Fruit fly (Drosophila melanogaster): ENCODE results near the gene CG31038.
"Not testable (repeated sequence)": the region's sequence is repeated elsewhere in the genome, so short reads cannot be mapped to it uniquely, and the experiment has no call there.

The CG31038 gene

dm6 chr3R:29905164-29905563 lies 28.3 kb downstream of the CG31038 start, which contains the start of gene CG15515:
Gene CG15515 (plus strand): TSS chr3R:29905464.
- no peak for TF ChIP-seq Snoo (tag; optimal IDR thresholded peaks at IDR 0.05)
- no peak for TF ChIP-seq CG13204 (GFP tag; optimal IDR thresholded peaks at IDR 0.05)

dm6 chr3R:29907601-29908175 lies 30.8 kb downstream of the CG31038 start, which contains the start of gene CG31036:
Gene CG31036 (plus strand): TSS chr3R:29908107.
- no peak for TF ChIP-seq Pif1B (GFP tag; optimal IDR thresholded peaks at IDR 0.05)
- no peak for TF ChIP-seq fd96Ca (GFP tag; IDR thresholded peaks at IDR 0.05)
- no peak for TF ChIP-seq CG8159 (tag; optimal IDR thresholded peaks at IDR 0.05)
- no peak for TF ChIP-seq CG13204 (GFP tag; optimal IDR thresholded peaks at IDR 0.05)
- no peak for TF ChIP-seq EcR (GFP tag; optimal IDR thresholded peaks at IDR 0.05)
- TF ChIP-seq CG9948 (tag; optimal IDR thresholded peaks at IDR 0.05): no peak
- no peak for TF ChIP-seq gl (tag; optimal IDR thresholded peaks at IDR 0.05)
- TF ChIP-seq rn (GFP tag; IDR thresholded peaks at IDR 0.05): no peak
- TF ChIP-seq Snoo (tag; optimal IDR thresholded peaks at IDR 0.05): no peak
- TF ChIP-seq Ets98B (GFP tag; IDR thresholded peaks at IDR 0.05): no peak
- TF ChIP-seq Pif1A (GFP tag; optimal IDR thresholded peaks at IDR 0.05): no peak

- TF ChIP-seq EcR (GFP tag; optimal IDR thresholded peaks at IDR 0.05): no peak
These were observed 37.4 kb downstream of the CG31038 start, which contains the start of gene Capa for dm6 chr3R:29914246-29914645. Gene Capa (minus strand): TSS chr3R:29914346.

dm6 chr3R:29920189-29920588 lies 43.3 kb downstream of the CG31038 start, which contains the start of gene trp:
Gene trp (minus strand): TSS chr3R:29920289.
- no peak for TF ChIP-seq CG34367 (tag; optimal IDR thresholded peaks at IDR 0.05)
- TF ChIP-seq CG10348 (GFP tag; IDR thresholded peaks at IDR 0.05): no peak
- TF ChIP-seq CG32121 (GFP tag; IDR thresholded peaks at IDR 0.05): no peak
- TF ChIP-seq D1 (tag; optimal IDR thresholded peaks at IDR 0.05): no peak
- no peak for TF ChIP-seq CG8301 (tag; optimal IDR thresholded peaks at IDR 0.05)
- no peak for TF ChIP-seq CG4496 (GFP tag; IDR thresholded peaks at IDR 0.05)
- TF ChIP-seq CG8159 (tag; optimal IDR thresholded peaks at IDR 0.05): no peak
- no peak for TF ChIP-seq CG14655 (GFP tag; optimal IDR thresholded peaks at IDR 0.05)
- no peak for TF ChIP-seq rn (GFP tag; IDR thresholded peaks at IDR 0.05)
- no peak for TF ChIP-seq fd96Ca (GFP tag; IDR thresholded peaks at IDR 0.05)
- no peak for TF ChIP-seq gl (tag; optimal IDR thresholded peaks at IDR 0.05)
- TF ChIP-seq CG12605 (GFP tag; IDR thresholded peaks at IDR 0.05): no peak
- TF ChIP-seq Snoo (tag; optimal IDR thresholded peaks at IDR 0.05): no peak
- TF ChIP-seq Ets98B (GFP tag; IDR thresholded peaks at IDR 0.05): no peak
- no peak for TF ChIP-seq CG13204 (GFP tag; optimal IDR thresholded peaks at IDR 0.05)

- not testable (repeated sequence) for TF ChIP-seq rn (GFP tag; IDR thresholded peaks at IDR 0.05); Pif1B (GFP tag; optimal IDR thresholded peaks at IDR 0.05); Snoo (tag; optimal IDR thresholded peaks at IDR 0.05)
These were observed 45.1 kb downstream of the CG31038 start, which contains the start of gene Jon99Ciii for dm6 chr3R:29921916-29922315. Gene Jon99Ciii (plus strand): TSS chr3R:29922216.

- TF ChIP-seq CG14655 (GFP tag; optimal IDR thresholded peaks at IDR 0.05); rn (GFP tag; IDR thresholded peaks at IDR 0.05); Ets98B (GFP tag; IDR thresholded peaks at IDR 0.05): not testable (repeated sequence)
These were observed 47.7 kb downstream of the CG31038 start, which contains the start of gene Jon99Cii for dm6 chr3R:29924515-29924914. Gene Jon99Cii (minus strand): TSS chr3R:29924615.

- no peak for TF ChIP-seq CG13204 (GFP tag; optimal IDR thresholded peaks at IDR 0.05)
- TF ChIP-seq CG34367 (tag; optimal IDR thresholded peaks at IDR 0.05): no peak
- TF ChIP-seq fd96Ca (GFP tag; IDR thresholded peaks at IDR 0.05): no peak
- no peak for TF ChIP-seq Snoo (tag; optimal IDR thresholded peaks at IDR 0.05)
- TF ChIP-seq CG14655 (GFP tag; optimal IDR thresholded peaks at IDR 0.05): no peak
- no peak for TF ChIP-seq Pif1A (GFP tag; optimal IDR thresholded peaks at IDR 0.05)
- TF ChIP-seq CG12605 (GFP tag; IDR thresholded peaks at IDR 0.05): no peak
- TF ChIP-seq Ets98B (GFP tag; IDR thresholded peaks at IDR 0.05): no peak
- no peak for TF ChIP-seq CG8159 (tag; optimal IDR thresholded peaks at IDR 0.05)
These were observed 49.2 kb downstream of the CG31038 start, which contains the start of gene Jon99Ci for dm6 chr3R:29926089-29926488. Gene Jon99Ci (minus strand): TSS chr3R:29926189.

dm6 chr3R:29926955-29927354 lies 50.1 kb downstream of the CG31038 start, which contains the start of gene CG15522:
Gene CG15522 (plus strand): TSS chr3R:29927255.
- TF ChIP-seq CG14655 (GFP tag; optimal IDR thresholded peaks at IDR 0.05): no peak

dm6 chr3R:29930286-29930685 lies 53.4 kb downstream of the CG31038 start, which contains the start of gene alpha-Man-Ic:
Gene alpha-Man-Ic (minus strand): TSS chr3R:29930386.
- TF ChIP-seq CG13204 (GFP tag; optimal IDR thresholded peaks at IDR 0.05): no peak
- no peak for TF ChIP-seq CG15710 (tag; optimal IDR thresholded peaks at IDR 0.05)
- TF ChIP-seq CG32121 (GFP tag; IDR thresholded peaks at IDR 0.05): no peak
- TF ChIP-seq Snoo (tag; optimal IDR thresholded peaks at IDR 0.05): no peak
- TF ChIP-seq Ets98B (GFP tag; IDR thresholded peaks at IDR 0.05): no peak
- no peak for TF ChIP-seq EcR (GFP tag; optimal IDR thresholded peaks at IDR 0.05)
- TF ChIP-seq CG4496 (GFP tag; IDR thresholded peaks at IDR 0.05): no peak
- no peak for TF ChIP-seq fd96Ca (GFP tag; IDR thresholded peaks at IDR 0.05)
- no peak for TF ChIP-seq Pif1B (GFP tag; optimal IDR thresholded peaks at IDR 0.05)
- TF ChIP-seq CG8301 (tag; optimal IDR thresholded peaks at IDR 0.05): no peak
- no peak for TF ChIP-seq CG8159 (tag; optimal IDR thresholded peaks at IDR 0.05)
- no peak for TF ChIP-seq D1 (tag; optimal IDR thresholded peaks at IDR 0.05)
- no peak for TF ChIP-seq CG14655 (GFP tag; optimal IDR thresholded peaks at IDR 0.05)
- TF ChIP-seq gl (tag; optimal IDR thresholded peaks at IDR 0.05): no peak
